Worm (Caenorhabditis elegans) whole organism, L4 larva: ENCODE data around the gene acox-1.5.

Experiments
- D1046.2 ChIP-seq: fragments of 200-800 bp; sonication (Bioruptor generic); IDR thresholded peaks from 2 replicates; pipeline ENCODE4 v1.3.6; 2022; ENCODE audit warnings: missing genetic modification characterization, missing compliant biosample characterization
- F37D6.2 ChIP-seq: sonication (generic microtip); optimal IDR thresholded peaks from 2 replicates; lab custom pipeline; 2016; ENCODE audit warnings: mild to moderate bottlenecking, missing genetic modification characterization, missing compliant biosample characterization
- F49E8.2 ChIP-seq: sonication (generic microtip); optimal IDR thresholded peaks from 2 replicates; lab custom pipeline; 2016; ENCODE audit warnings: missing compliant biosample characterization, mild to moderate bottlenecking, missing genetic modification characterization, borderline replicate concordance
- T26A8.4 ChIP-seq: fragments of 200-800 bp; sonication (Bioruptor generic); IDR thresholded peaks from 2 replicates; pipeline ENCODE4 v1.3.6; 2022; ENCODE audit warnings: missing genetic modification characterization, missing compliant biosample characterization
- Y105C5A.15 ChIP-seq: fragments of 200-800 bp; sonication (Bioruptor generic); IDR thresholded peaks from 2 replicates; pipeline ENCODE4 v1.3.6; 2022; ENCODE audit warnings: missing genetic modification characterization, missing compliant biosample characterization
- Y48G9A.11 ChIP-seq: fragments of 200-800 bp; sonication (Bioruptor generic); IDR thresholded peaks from 2 replicates; pipeline ENCODE4 v1.3.6; 2022; ENCODE audit warnings: missing genetic modification reagents, missing genetic modification characterization, missing compliant biosample characterization
- ceh-28 ChIP-seq: fragments of 150-350 bp; optimal IDR thresholded peaks from 2 replicates; lab custom pipeline; 2014; ENCODE audit warnings: missing biosample characterization, missing genetic modification reagents, missing genetic modification characterization
- ceh-32 ChIP-seq: sonication (generic microtip); optimal IDR thresholded peaks from 2 replicates; lab custom pipeline; 2016; ENCODE audit warnings: mild to moderate bottlenecking, missing genetic modification characterization, missing compliant biosample characterization; ENCODE audit not compliant: poor library complexity
- cey-2 ChIP-seq: sonication (generic microtip); optimal IDR thresholded peaks from 3 replicates; lab custom pipeline; 2017; ENCODE audit warnings: missing genetic modification characterization, mild to moderate bottlenecking, missing compliant biosample characterization, antibody characterized with exemption, borderline replicate concordance; ENCODE audit not compliant: insufficient read depth
- daf-16 ChIP-seq, 3 experiments: sonication (generic microtip); optimal IDR thresholded peaks; 2 replicates each; lab custom pipeline; 2016 to 2017; ENCODE audit warnings: missing genetic modification characterization in 3 of 3, missing genetic modification reagents in 3 of 3, mild to moderate bottlenecking in 2 of 3, missing compliant biosample characterization in 2 of 3, missing biosample characterization in 1 of 3, moderate library complexity in 1 of 3
- daf-19 ChIP-seq: fragments of 200-800 bp; sonication (Bioruptor generic); conservative IDR thresholded peaks from 2 replicates; pipeline ENCODE4 v1.3.6; 2022; ENCODE audit warnings: missing genetic modification characterization, missing compliant biosample characterization
- dmd-6 ChIP-seq: fragments of 200-800 bp; sonication (Bioruptor generic); IDR thresholded peaks from 2 replicates; pipeline ENCODE4 v1.3.6; 2022; ENCODE audit warnings: missing genetic modification reagents, missing genetic modification characterization, missing compliant biosample characterization
- dve-1 ChIP-seq: sonication (generic microtip); optimal IDR thresholded peaks from 2 replicates; lab custom pipeline; 2017; ENCODE audit warnings: antibody characterized with exemption, mild to moderate bottlenecking, missing genetic modification characterization, missing compliant biosample characterization; ENCODE audit not compliant: insufficient read depth
- egl-43 ChIP-seq: fragments of 200-800 bp; sonication (Bioruptor generic); IDR thresholded peaks from 2 replicates; pipeline ENCODE4 v1.3.6; 2022; ENCODE audit warnings: missing genetic modification reagents, missing genetic modification characterization, missing compliant biosample characterization
- hlh-11 ChIP-seq: fragments of 200-800 bp; sonication (Bioruptor generic); optimal IDR thresholded peaks from 2 replicates; lab custom pipeline; 2018; ENCODE audit warnings: mild to moderate bottlenecking, missing genetic modification characterization, missing compliant biosample characterization
- lin-1 ChIP-seq: fragments of 200-800 bp; sonication (Bioruptor generic); IDR thresholded peaks from 2 replicates; pipeline ENCODE4 v1.3.6; 2022; ENCODE audit warnings: missing genetic modification reagents, missing genetic modification characterization, missing compliant biosample characterization
- lin-13 ChIP-seq: fragments of 150-350 bp; optimal IDR thresholded peaks from 2 replicates; lab custom pipeline; 2014; ENCODE audit warnings: missing biosample characterization, missing genetic modification reagents, missing genetic modification characterization
- mdl-1 ChIP-seq, 2 experiments: fragments of 150-350 bp in 1 of 2; sonication (generic microtip) in 1 of 2; optimal IDR thresholded peaks; 2 replicates each; lab custom pipeline; 2014 to 2017; ENCODE audit warnings: missing biosample characterization in 2 of 2, missing genetic modification characterization in 2 of 2
- mdt-29 ChIP-seq: fragments of 200-800 bp; sonication (Bioruptor generic); IDR thresholded peaks from 2 replicates; pipeline ENCODE4 v1.3.6; 2022; ENCODE audit warnings: missing genetic modification reagents, missing genetic modification characterization, missing compliant biosample characterization
- mep-1 ChIP-seq: fragments of 150-350 bp; sonication (generic microtip); optimal IDR thresholded peaks from 3 replicates; lab custom pipeline; 2014; ENCODE audit warnings: missing biosample characterization, missing genetic modification characterization
- mes-2 ChIP-seq: sonication (generic microtip); optimal IDR thresholded peaks from 2 replicates; lab custom pipeline; 2016; ENCODE audit warnings: missing genotype, mild to moderate bottlenecking, missing genetic modification characterization, missing compliant biosample characterization; ENCODE audit not compliant: poor library complexity, severe bottlenecking
- nhr-10 ChIP-seq: fragments of 150-350 bp; optimal IDR thresholded peaks from 2 replicates; lab custom pipeline; 2014; ENCODE audit warnings: missing biosample characterization, missing genetic modification characterization
- nhr-237 ChIP-seq: sonication (generic microtip); optimal IDR thresholded peaks from 2 replicates; lab custom pipeline; 2017; ENCODE audit warnings: missing biosample characterization, missing genetic modification characterization
- nhr-28 ChIP-seq: fragments of 150-350 bp; optimal IDR thresholded peaks from 2 replicates; lab custom pipeline; 2014; ENCODE audit warnings: missing biosample characterization, missing genetic modification characterization
- pqm-1 ChIP-seq: sonication (generic microtip); optimal IDR thresholded peaks from 2 replicates; lab custom pipeline; 2017; ENCODE audit warnings: missing biosample characterization, missing genetic modification characterization
- rbr-2 ChIP-seq: sonication (generic microtip); optimal IDR thresholded peaks from 2 replicates; lab custom pipeline; 2016; ENCODE audit warnings: missing genotype, missing genetic modification characterization, missing compliant biosample characterization
- saeg-2 ChIP-seq: fragments of 200-800 bp; sonication (Bioruptor generic); IDR thresholded peaks from 2 replicates; pipeline ENCODE4 v1.3.6; 2022; ENCODE audit warnings: missing genetic modification reagents, missing genetic modification characterization, missing compliant biosample characterization
- sdz-12 ChIP-seq: fragments of 200-800 bp; sonication (Bioruptor generic); optimal IDR thresholded peaks from 2 replicates; lab custom pipeline; 2018; ENCODE audit warnings: mild to moderate bottlenecking, missing genetic modification characterization, missing compliant biosample characterization
- snpc-1.2 ChIP-seq: fragments of 200-800 bp; sonication (Bioruptor generic); IDR thresholded peaks from 2 replicates; pipeline ENCODE4 v1.3.6; 2022; ENCODE audit warnings: missing genetic modification reagents, missing genetic modification characterization, missing compliant biosample characterization
- snpc-4 ChIP-seq: fragments of 150-350 bp; optimal IDR thresholded peaks from 2 replicates; lab custom pipeline; 2014; ENCODE audit warnings: missing biosample characterization, missing genetic modification characterization
- spr-1 ChIP-seq: sonication (generic microtip); optimal IDR thresholded peaks from 2 replicates; lab custom pipeline; 2016; ENCODE audit warnings: mild to moderate bottlenecking, missing genetic modification characterization, missing compliant biosample characterization
- tra-1 ChIP-seq: fragments of 200-800 bp; sonication (Bioruptor generic); IDR thresholded peaks from 2 replicates; pipeline ENCODE4 v1.3.6; 2022; ENCODE audit warnings: missing genetic modification reagents, missing genetic modification characterization, missing compliant biosample characterization
- unc-130 ChIP-seq: sonication (generic microtip); optimal IDR thresholded peaks from 2 replicates; lab custom pipeline; 2016; ENCODE audit warnings: missing genetic modification reagents, missing genetic modification characterization, missing compliant biosample characterization
- zfp-3 ChIP-seq: fragments of 200-800 bp; sonication (Bioruptor generic); conservative IDR thresholded peaks from 2 replicates; pipeline ENCODE4 v1.3.6; 2022; ENCODE audit warnings: missing genetic modification reagents, missing genetic modification characterization, missing compliant biosample characterization
- zip-2 ChIP-seq: fragments of 150-350 bp; optimal IDR thresholded peaks from 2 replicates; lab custom pipeline; 2014; ENCODE audit warnings: missing biosample characterization, missing genetic modification characterization
- ztf-11 ChIP-seq: fragments of 150-350 bp; optimal IDR thresholded peaks from 2 replicates; lab custom pipeline; 2014; ENCODE audit warnings: missing biosample characterization, missing genetic modification characterization

The acox-1.5 gene

DNA sequence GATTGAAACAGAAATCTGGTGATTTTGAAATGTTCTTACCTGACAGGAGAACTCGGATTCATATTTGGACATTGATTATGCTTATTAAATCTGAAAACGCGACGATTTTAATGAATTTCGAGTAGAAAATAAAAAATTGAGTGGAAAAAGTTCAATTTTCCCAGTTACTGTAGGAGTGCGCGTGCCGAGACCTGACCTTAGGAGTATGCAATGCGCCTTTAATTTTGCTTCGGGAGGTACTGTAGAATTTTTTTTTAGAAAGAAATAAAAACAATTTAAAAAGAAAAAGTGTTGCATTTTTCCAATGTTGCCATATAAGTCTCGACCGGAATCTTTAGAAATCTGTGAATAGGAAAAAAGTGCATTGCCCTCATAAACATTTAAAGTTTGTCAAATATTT lies 26.0 kb downstream of the acox-1.5 start, which contains the start of gene C48B4.11:
C48B4.11 (minus strand) TSS at position 143 of the 400 bp plus-strand sequence.
- TF ChIP-seq F49E8.2 (no peak), ceh-28 (no peak), zip-2 (no peak), mes-2 (tag; lab: Kevin White, UChicago) (no peak), hlh-11 (tag; lab: Kevin White, UChicago) (no peak), T26A8.4 (GFP tag; lab: Robert Waterston, UW) (no peak), lin-1 (GFP tag; lab: Robert Waterston, UW) (no peak), Y48G9A.11 (GFP tag; lab: Robert Waterston, UW) (no peak), mep-1 (tag; lab: Kevin White, UChicago) (no peak), Y105C5A.15 (no peak), rbr-2 (no peak), F37D6.2 (tag; lab: Kevin White, UChicago) (no peak), ztf-11 (no peak)

ce11 chrIII:9564410-9564809 lies 27.6 kb downstream of the acox-1.5 start, which contains the start of gene C48B4.10:
C48B4.10 (minus strand) TSS chrIII:9564510.
- TF ChIP-seq daf-19 (GFP tag; lab: Robert Waterston, UW) = no peak
- no peak for TF ChIP-seq mdl-1 (tag; optimal IDR thresholded peaks at IDR 0.05; lab: Kevin White, UChicago)
- no peak for TF ChIP-seq sdz-12 (GFP tag; lab: Kevin White, UChicago)
- no peak for TF ChIP-seq saeg-2 (GFP tag; lab: Robert Waterston, UW)
- no peak for TF ChIP-seq pqm-1
- no peak for TF ChIP-seq ztf-11
- no peak for TF ChIP-seq zfp-3
- TF ChIP-seq F49E8.2 = no peak
- no peak for TF ChIP-seq daf-16 (GFP tag; optimal IDR thresholded peaks at IDR 0.05; lab: Kevin White, UChicago)
- TF ChIP-seq daf-16 (tag; optimal IDR thresholded peaks at IDR 0.05; lab: Kevin White, UChicago) = no peak
- no peak for TF ChIP-seq tra-1 (GFP tag; lab: Robert Waterston, UW)
- TF ChIP-seq lin-13 (GFP tag; lab: Kevin White, UChicago) = no peak
- no peak for TF ChIP-seq cey-2 (tag; lab: Kevin White, UChicago)
- TF ChIP-seq nhr-28 (tag; lab: Kevin White, UChicago) = no peak
- TF ChIP-seq snpc-1.2 (GFP tag; lab: Robert Waterston, UW) = no peak
- TF ChIP-seq snpc-4 = no peak
- no peak for TF ChIP-seq lin-1 (GFP tag; lab: Robert Waterston, UW)
- no peak for TF ChIP-seq dve-1 (tag; lab: Kevin White, UChicago)

DNA sequence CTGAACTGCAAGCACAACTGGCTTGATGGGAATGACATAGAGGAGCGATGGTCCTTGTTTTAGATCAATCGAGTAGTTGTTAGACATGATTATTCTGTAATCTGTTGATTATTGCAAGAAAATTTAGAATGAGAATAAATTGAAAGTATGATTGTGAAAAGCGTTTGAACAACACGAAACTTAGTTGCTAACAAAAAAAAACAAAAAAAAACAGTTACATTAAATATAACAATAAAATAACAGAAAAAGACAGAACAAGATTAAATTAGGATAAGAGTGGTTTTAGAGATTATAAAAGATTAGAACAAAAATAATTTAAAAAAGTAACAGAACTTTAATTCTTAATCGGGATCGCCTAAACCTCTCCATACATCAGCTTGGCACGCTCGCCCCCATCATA lies 28.8 kb downstream of the acox-1.5 start, which contains the start of gene C48B4.9:
C48B4.9 (minus strand) TSS at position 101 of the 400 bp plus-strand sequence.
- TF ChIP-seq T26A8.4 (GFP tag; lab: Robert Waterston, UW) = no peak
- TF ChIP-seq snpc-1.2 (GFP tag; lab: Robert Waterston, UW) = no peak
- no peak for TF ChIP-seq pqm-1
- no peak for TF ChIP-seq D1046.2
- no peak for TF ChIP-seq dmd-6 (GFP tag; lab: Robert Waterston, UW)
- TF ChIP-seq nhr-28 (tag; lab: Kevin White, UChicago) = no peak
- TF ChIP-seq lin-13 (GFP tag; lab: Kevin White, UChicago) = no peak
- TF ChIP-seq egl-43 (GFP tag; lab: Robert Waterston, UW) = no peak
- no peak for TF ChIP-seq ztf-11
- no peak for TF ChIP-seq nhr-237
- TF ChIP-seq spr-1 (tag; lab: Kevin White, UChicago) = no peak
- no peak for TF ChIP-seq unc-130 (GFP tag; lab: Kevin White, UChicago)
- TF ChIP-seq mdt-29 (GFP tag; lab: Robert Waterston, UW) = no peak
- TF ChIP-seq nhr-10 = no peak
- TF ChIP-seq ceh-32 = no peak
- TF ChIP-seq rbr-2 = no peak
